Fruit fly (Drosophila melanogaster): ENCODE measurements around the gene kst.

The kst gene

dm6 chr3L:3377247-3377964 lies 40.7 kb downstream of the kst start:
- no peak for TF ChIP-seq CG17801 (GFP tag; optimal IDR thresholded peaks at IDR 0.05; ENCODE audit: partially characterized antibody)

- peak; percentile 59 for TF ChIP-seq CG17801 (GFP tag; optimal IDR thresholded peaks at IDR 0.05; ENCODE audit: partially characterized antibody)
Measured at dm6 chr3L:3377965-3378292, 41.3 kb downstream of the kst start, which contains the start of gene Ids. Gene Ids (plus strand): TSS chr3L:3378268.

- no peak for TF ChIP-seq CG17801 (GFP tag; optimal IDR thresholded peaks at IDR 0.05; ENCODE audit: partially characterized antibody)
Measured at dm6 chr3L:3380225-3381043, 43.8 kb downstream of the kst start.

DNA sequence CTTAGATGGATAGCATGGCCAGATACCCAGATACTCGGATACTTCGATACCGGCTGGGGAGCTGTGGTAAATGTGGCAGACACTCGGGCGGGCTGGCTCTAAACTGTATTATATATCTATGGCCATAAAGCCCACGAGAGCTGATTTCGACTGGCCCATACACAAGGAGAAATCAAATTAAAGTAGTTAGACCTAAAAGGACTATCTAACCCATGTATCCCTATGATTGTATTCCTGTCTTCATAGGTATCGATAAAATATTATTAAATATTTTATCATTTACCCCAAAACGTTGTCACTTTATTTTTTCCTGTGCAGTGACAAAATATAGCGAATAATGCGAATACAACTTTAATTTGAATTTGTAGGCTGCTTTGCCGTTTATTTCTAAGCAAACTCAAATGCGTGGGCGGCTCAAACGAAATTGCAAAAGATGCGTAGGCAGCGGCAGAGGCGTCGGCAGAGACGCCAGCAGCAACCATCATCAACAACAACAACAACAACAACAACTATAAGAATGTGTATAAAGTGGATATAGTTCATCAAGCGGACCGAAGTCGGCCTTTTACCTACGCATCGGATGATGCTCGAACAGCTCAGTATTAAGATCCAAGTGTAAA lies 45.3 kb downstream of the kst start:
- no peak for TF ChIP-seq CG17801 (GFP tag; optimal IDR thresholded peaks at IDR 0.05; ENCODE audit: partially characterized antibody)

DNA sequence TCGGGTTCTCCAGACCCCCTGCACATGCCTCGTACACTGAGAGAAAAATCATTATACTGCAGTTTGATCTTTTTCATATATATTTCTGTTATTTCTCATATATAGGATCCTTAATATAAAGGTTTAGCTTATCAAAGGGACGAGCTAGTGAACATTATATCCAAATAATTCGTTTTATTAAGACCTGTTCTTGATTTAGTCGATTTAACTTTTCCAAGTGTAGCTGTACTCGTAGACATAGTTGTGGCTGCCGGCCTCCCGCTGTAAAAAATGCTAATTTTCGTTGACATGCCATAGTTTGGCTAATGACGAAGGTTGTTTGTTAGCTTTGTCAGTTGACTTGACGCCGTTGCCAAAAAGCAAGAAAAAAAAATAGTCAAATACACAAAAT lies 45.8 kb downstream of the kst start:
- no peak for TF ChIP-seq CG17801 (GFP tag; optimal IDR thresholded peaks at IDR 0.05; ENCODE audit: partially characterized antibody)

DNA sequence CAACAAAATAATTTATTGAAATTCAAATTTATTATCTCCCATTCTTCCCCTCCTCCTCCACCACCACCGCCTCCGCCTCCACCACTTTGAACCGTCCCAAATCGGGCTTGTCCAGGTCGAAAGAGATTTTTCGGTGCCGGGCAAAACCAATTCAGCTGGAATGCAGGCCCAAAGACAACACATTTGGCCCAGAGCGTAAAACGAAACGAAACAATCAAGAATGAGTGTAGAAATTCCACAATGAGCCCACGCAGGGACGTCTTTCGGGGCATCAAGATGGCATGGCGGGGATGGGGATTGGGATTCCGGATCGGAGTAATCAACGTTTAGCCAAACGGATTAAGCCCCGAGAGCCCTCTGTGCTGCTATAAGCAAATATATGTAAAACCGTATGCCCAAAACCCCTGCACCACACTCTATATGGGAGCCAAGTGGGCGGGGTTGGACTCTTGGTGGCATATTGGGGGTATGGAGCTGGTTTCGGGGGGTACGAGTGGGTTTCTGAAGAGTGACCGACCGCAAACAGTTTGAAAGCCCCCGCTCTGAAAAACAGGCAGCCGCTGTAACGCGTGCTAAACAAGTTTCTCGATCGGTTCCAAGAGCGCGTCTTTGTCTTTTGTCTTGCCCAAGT lies 47.4 kb downstream of the kst start:
- no peak for TF ChIP-seq CG17801 (GFP tag; optimal IDR thresholded peaks at IDR 0.05; ENCODE audit: partially characterized antibody)

DNA sequence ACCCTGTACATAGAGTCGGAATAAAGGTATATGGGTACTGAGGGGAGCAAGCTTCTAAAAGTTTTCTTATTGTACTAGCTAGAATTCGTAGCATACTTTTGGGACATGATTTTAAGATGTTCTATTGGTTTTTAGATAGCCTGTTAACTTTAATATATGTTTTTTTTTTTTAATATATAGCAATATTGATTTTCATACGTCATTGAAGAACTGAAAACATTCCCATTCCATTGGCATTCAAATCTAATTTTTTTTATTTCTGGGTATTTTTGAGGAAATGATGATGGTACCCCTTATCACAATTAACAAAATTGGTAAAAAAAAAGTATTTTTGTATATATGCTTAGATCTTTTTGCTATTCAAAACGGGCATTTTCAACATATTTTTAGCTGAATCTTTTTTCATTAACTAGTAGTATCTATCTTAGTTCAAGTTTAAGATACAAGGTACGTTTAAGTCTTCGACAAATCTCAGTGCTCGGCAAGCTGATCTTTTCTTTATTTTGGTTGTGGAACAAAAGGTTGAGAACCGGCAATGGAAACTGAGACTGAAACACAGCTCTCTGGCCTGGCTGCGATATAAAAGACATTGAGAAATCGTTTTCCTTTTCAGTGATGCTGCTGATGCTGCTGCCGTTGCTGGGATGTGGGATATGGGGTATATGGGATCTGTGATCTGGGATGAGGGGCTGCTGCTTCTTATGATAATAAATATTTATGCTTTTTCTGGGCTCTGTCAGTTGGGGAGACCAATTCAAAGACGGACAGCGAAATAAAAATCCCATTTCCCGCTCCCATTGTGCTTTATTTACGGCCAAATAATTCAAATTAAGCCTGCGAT lies 48.2 kb downstream of the kst start:
- TF ChIP-seq CG17801 (GFP tag; optimal IDR thresholded peaks at IDR 0.05; ENCODE audit: partially characterized antibody): no peak

- no peak for TF ChIP-seq CG17801 (GFP tag; optimal IDR thresholded peaks at IDR 0.05; ENCODE audit: partially characterized antibody)
Measured at dm6 chr3L:3385437-3385802, 48.8 kb downstream of the kst start.

DNA sequence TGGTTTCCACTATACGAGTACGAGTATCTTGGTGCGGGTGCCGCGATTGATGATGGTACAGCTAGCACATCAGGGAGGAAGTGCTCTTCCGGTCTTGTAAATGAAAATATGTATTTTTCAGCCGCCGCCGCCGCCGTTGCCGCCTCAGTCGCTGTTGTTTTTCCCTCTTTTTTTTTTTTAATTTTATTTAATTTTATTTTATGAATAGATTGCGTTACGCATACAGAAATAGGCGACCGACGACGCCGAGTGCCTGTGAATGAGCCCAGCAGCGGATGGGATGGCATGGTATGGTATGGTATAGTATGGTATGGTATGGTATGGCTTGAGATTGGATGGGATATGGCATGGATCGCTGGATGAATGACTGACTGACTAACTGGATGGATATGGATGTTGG lies 50.1 kb downstream of the kst start:
- TF ChIP-seq CG17801 (GFP tag; optimal IDR thresholded peaks at IDR 0.05; ENCODE audit: partially characterized antibody): no peak

dm6 chr3L:3387619-3388018 lies 51.0 kb downstream of the kst start:
- no peak for TF ChIP-seq CG17801 (GFP tag; optimal IDR thresholded peaks at IDR 0.05; ENCODE audit: partially characterized antibody)

- TF ChIP-seq CG17801 (GFP tag; optimal IDR thresholded peaks at IDR 0.05; ENCODE audit: partially characterized antibody): no peak
Measured at dm6 chr3L:3388708-3389665, 52.3 kb downstream of the kst start.

DNA sequence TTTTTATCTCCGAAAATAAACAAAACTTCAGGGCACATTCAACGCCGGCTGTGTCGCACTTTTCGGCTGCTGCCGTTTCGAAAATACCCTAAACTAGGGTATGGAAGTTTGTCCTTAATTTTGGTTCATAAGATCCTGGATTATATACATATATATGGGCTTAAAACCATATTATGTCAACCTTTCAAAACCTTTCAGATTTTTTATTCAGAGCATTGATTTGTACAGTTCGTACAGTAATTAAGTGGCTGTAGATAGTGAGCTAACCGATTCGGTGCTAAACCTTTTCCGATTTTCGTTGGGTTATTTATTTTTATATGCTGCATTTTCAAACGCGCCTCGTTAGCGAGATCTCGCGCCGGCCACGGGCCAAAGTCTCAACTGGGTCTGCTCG lies 53.0 kb downstream of the kst start:
- no peak for TF ChIP-seq CG17801 (GFP tag; optimal IDR thresholded peaks at IDR 0.05; ENCODE audit: partially characterized antibody)

- no peak for TF ChIP-seq CG17801 (GFP tag; optimal IDR thresholded peaks at IDR 0.05; ENCODE audit: partially characterized antibody)
Measured at dm6 chr3L:3390525-3390924, 53.9 kb downstream of the kst start.

- TF ChIP-seq CG17801 (GFP tag; optimal IDR thresholded peaks at IDR 0.05; ENCODE audit: partially characterized antibody): no peak
Measured at dm6 chr3L:3391871-3392270, 55.2 kb downstream of the kst start.

All from ovary, adult (tissue).